Fruit fly (Drosophila melanogaster): Measurements from ENCODE around the gene Gnpnat.
A peak's percentile ranks its signal among the peaks of the same experiment; 100 is the strongest.

The Gnpnat gene

DNA sequence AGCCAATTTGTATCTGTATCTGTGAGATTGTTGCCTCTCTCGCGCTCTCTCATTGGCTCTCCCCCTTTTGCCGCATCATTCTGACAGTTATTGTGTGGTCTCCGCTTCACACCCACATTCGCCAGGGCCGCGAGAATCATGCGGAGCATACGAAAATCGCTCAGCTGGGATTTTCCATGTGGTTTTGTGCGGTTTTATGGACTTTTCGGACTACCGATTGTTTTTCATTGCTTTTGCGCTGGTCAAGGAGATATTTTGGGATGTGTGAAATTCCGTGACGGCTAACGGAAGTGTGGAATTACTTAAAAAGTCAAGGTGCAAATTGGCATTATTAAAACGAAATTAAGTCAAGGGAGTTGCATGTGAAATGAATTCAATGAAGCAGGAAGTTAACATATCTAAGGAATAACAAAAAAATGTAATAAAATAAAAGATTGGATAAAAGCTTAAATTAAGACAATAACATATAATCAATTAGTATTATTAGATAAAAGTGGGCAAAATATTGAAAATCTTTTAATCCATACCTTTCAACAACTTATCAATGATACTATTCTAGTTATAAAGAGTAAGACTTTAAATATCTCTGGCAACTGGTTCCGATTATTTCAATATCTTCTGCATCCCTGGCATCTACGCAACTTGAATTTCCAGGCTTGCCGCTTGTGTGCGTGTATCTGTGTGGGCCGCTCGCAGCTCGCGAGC, 34.2 kb downstream of the Gnpnat start (continued):
- TF ChIP-seq CG4730 (GFP tag; IDR thresholded peaks at IDR 0.05): no peak
- TF ChIP-seq Usf (GFP tag; optimal IDR thresholded peaks at IDR 0.05): peak; percentile 51
- TF ChIP-seq D19B (GFP tag; optimal IDR thresholded peaks at IDR 0.05): peak; percentile 42
- TF ChIP-seq usp (GFP tag; optimal IDR thresholded peaks at IDR 0.05): no peak
- peak; percentile 58 for TF ChIP-seq CG16815 (GFP tag; optimal IDR thresholded peaks at IDR 0.05)
- no peak for TF ChIP-seq Atf3 (GFP tag; optimal IDR thresholded peaks at IDR 0.05)
- TF ChIP-seq CG10565 (GFP tag; optimal IDR thresholded peaks at IDR 0.05): no peak
- TF ChIP-seq E2f2 (GFP tag; IDR thresholded peaks at IDR 0.05): no peak
- TF ChIP-seq Fer1 (GFP tag; optimal IDR thresholded peaks at IDR 0.05): no peak
- TF ChIP-seq B-H2 (GFP tag; optimal IDR thresholded peaks at IDR 0.05): no peak
- no peak for TF ChIP-seq gcm2 (GFP tag; optimal IDR thresholded peaks at IDR 0.05)
- TF ChIP-seq wor (GFP tag; IDR thresholded peaks at IDR 0.05): no peak
- TF ChIP-seq Awh (GFP tag; IDR thresholded peaks at IDR 0.05): no peak
- TF ChIP-seq CG13624 (GFP tag; optimal IDR thresholded peaks at IDR 0.05): no peak
- no peak for TF ChIP-seq ATbp (GFP tag; optimal IDR thresholded peaks at IDR 0.05)
- no peak for TF ChIP-seq Mes4 (GFP tag; optimal IDR thresholded peaks at IDR 0.05)
- TF ChIP-seq CG6654 (GFP tag; optimal IDR thresholded peaks at IDR 0.05): no peak
- TF ChIP-seq Rfx (GFP tag; IDR thresholded peaks at IDR 0.05): peak; percentile 71
- peak; percentile 94 for TF ChIP-seq Ets65A (GFP tag)
- TF ChIP-seq CG16779 (GFP tag; IDR thresholded peaks at IDR 0.05): no peak
- TF ChIP-seq trh (GFP tag; optimal IDR thresholded peaks at IDR 0.05): no peak
- TF ChIP-seq lov (optimal IDR thresholded peaks at IDR 0.05): no peak
- TF ChIP-seq lov (GFP tag; IDR thresholded peaks at IDR 0.05): no peak
- peak; percentile 4 for TF ChIP-seq CG30431 (GFP tag; optimal IDR thresholded peaks at IDR 0.05)
- TF ChIP-seq BtbVII (GFP tag; optimal IDR thresholded peaks at IDR 0.05): no peak
- TF ChIP-seq pzg (GFP tag; optimal IDR thresholded peaks at IDR 0.05): peak; percentile 4
- peak; percentile 20 for TF ChIP-seq CG8944 (GFP tag; optimal IDR thresholded peaks at IDR 0.05)
- no peak for TF ChIP-seq CG31365 (tag; optimal IDR thresholded peaks at IDR 0.05)
- TF ChIP-seq slp2 (GFP tag; optimal IDR thresholded peaks at IDR 0.05): peak; percentile 13
- no peak for TF ChIP-seq Sin3A (optimal IDR thresholded peaks at IDR 0.05)
- TF ChIP-seq Fer2 (tag; optimal IDR thresholded peaks at IDR 0.05): no peak
- TF ChIP-seq kay (GFP tag; optimal IDR thresholded peaks at IDR 0.05): no peak
- TF ChIP-seq Drgx (GFP tag; IDR thresholded peaks at IDR 0.05): no peak
- TF ChIP-seq jigr1 (GFP tag; IDR thresholded peaks at IDR 0.05): no peak
- peak; percentile 20; the same call in 1 of the 3 replicates for TF ChIP-seq CG6791 (GFP tag; IDR thresholded peaks at IDR 0.05; ENCODE audit: partially characterized antibody)
- no peak for TF ChIP-seq ham (GFP tag; IDR thresholded peaks at IDR 0.05)
- TF ChIP-seq scrt (GFP tag; optimal IDR thresholded peaks at IDR 0.05): no peak
- TF ChIP-seq CG3838 (GFP tag; optimal IDR thresholded peaks at IDR 0.05): no peak
- TF ChIP-seq grn (GFP tag; optimal IDR thresholded peaks at IDR 0.05): no peak
- no peak for TF ChIP-seq dan (GFP tag; IDR thresholded peaks at IDR 0.05)
- no peak for TF ChIP-seq esg (GFP tag; conservative IDR thresholded peaks at IDR 0.05)
- no peak for TF ChIP-seq nau (GFP tag; optimal IDR thresholded peaks at IDR 0.05)
- TF ChIP-seq CG2116 (GFP tag; optimal IDR thresholded peaks at IDR 0.05): no peak
- TF ChIP-seq ftz-f1 (GFP tag; optimal IDR thresholded peaks at IDR 0.05): no peak
- TF ChIP-seq CG30403 (GFP tag; optimal IDR thresholded peaks at IDR 0.05): peak; percentile 64
- no peak for TF ChIP-seq pb (GFP tag; optimal IDR thresholded peaks at IDR 0.05)
- TF ChIP-seq CG1603 (tag; optimal IDR thresholded peaks at IDR 0.05): no peak
- no peak for TF ChIP-seq maf-S (GFP tag; optimal IDR thresholded peaks at IDR 0.05)
- TF ChIP-seq Oaz (GFP tag; IDR thresholded peaks at IDR 0.05): no peak
- TF ChIP-seq Asciz (GFP tag; optimal IDR thresholded peaks at IDR 0.05): no peak
- no peak for TF ChIP-seq ac (GFP tag; optimal IDR thresholded peaks at IDR 0.05)
- 0 out of 3 replicates have a peak, but pooled peaks have one; percentile 11 for TF ChIP-seq Aef1 (GFP tag; IDR thresholded peaks at IDR 0.05)
